Fruit fly (Drosophila melanogaster): ENCODE data around the gene CG42367.
A peak's percentile ranks its signal among the peaks of the same experiment; 100 is the strongest.

Gene CG42367

dm6 chr2L:9956993-9957652 is 26.7 kb downstream of the CG42367 start, which contains the start of the genes CG4658 and CG5846 (continued):
- TF ChIP-seq CG2889 (GFP tag; IDR thresholded peaks at IDR 0.05) = peak; percentile 89
- TF ChIP-seq D19A (tag; optimal IDR thresholded peaks at IDR 0.05) = peak; percentile 92
- no peak for TF ChIP-seq CG1832 (GFP tag; optimal IDR thresholded peaks at IDR 0.05)
- TF ChIP-seq CG7372 (GFP tag; IDR thresholded peaks at IDR 0.05) = peak; percentile 81
- TF ChIP-seq corto (GFP tag; optimal IDR thresholded peaks at IDR 0.05) = peak; percentile 18
- TF ChIP-seq CG4730 (GFP tag; IDR thresholded peaks at IDR 0.05) = peak; percentile 92
- peak; percentile 79 for TF ChIP-seq CG6813 (GFP tag; optimal IDR thresholded peaks at IDR 0.05)
- TF ChIP-seq bowl (GFP tag; IDR thresholded peaks at IDR 0.05) = peak; percentile 81
- peak; percentile 94 for TF ChIP-seq CG3726 (GFP tag; IDR thresholded peaks at IDR 0.05)
- peak; percentile 82 for TF ChIP-seq CG18011 (GFP tag; optimal IDR thresholded peaks at IDR 0.05)
- TF ChIP-seq CG8765 (GFP tag; IDR thresholded peaks at IDR 0.05) = peak; percentile 77
- peak; percentile 91 for TF ChIP-seq salm (tag; optimal IDR thresholded peaks at IDR 0.05)
- peak; percentile 89 for TF ChIP-seq pho (GFP tag; optimal IDR thresholded peaks at IDR 0.05)
- TF ChIP-seq z (GFP tag; IDR thresholded peaks at IDR 0.05) = peak; percentile 56; the same call in 1 of the 3 replicates
- TF ChIP-seq CG7786 (GFP tag; optimal IDR thresholded peaks at IDR 0.05) = peak; percentile 74
- peak; percentile 81 for TF ChIP-seq CG13624 (GFP tag; optimal IDR thresholded peaks at IDR 0.05)
- TF ChIP-seq CG13424 (tag; optimal IDR thresholded peaks at IDR 0.05) = peak; percentile 94
- TF ChIP-seq cad (GFP tag; optimal IDR thresholded peaks at IDR 0.05) = no peak
- TF ChIP-seq dmrt11E (tag; optimal IDR thresholded peaks at IDR 0.05) = peak; percentile 96
- TF ChIP-seq Dp (GFP tag; optimal IDR thresholded peaks at IDR 0.05) = peak; percentile 14
- TF ChIP-seq crc (GFP tag; optimal IDR thresholded peaks at IDR 0.05) = peak; percentile 26
- no peak for TF ChIP-seq fru (optimal IDR thresholded peaks at IDR 0.05)
- TF ChIP-seq sisA (GFP tag; IDR thresholded peaks at IDR 0.05) = peak; percentile 93
- peak; percentile 43 for TF ChIP-seq her (GFP tag; optimal IDR thresholded peaks at IDR 0.05)
- TF ChIP-seq onecut (GFP tag; IDR thresholded peaks at IDR 0.05) = peak; percentile 66
- TF ChIP-seq ato (GFP tag; IDR thresholded peaks at IDR 0.05; ENCODE audit: partially characterized antibody) = no peak
- TF ChIP-seq CG43689 (GFP tag; IDR thresholded peaks at IDR 0.05) = peak; percentile 64; the same call in 1 of the 2 replicates
- TF ChIP-seq CG31224 (GFP tag; IDR thresholded peaks at IDR 0.05) = peak; percentile 90
- TF ChIP-seq CG32767 (GFP tag; IDR thresholded peaks at IDR 0.05) = peak; percentile 96
- peak; percentile 96 for TF ChIP-seq CG7839 (tag; optimal IDR thresholded peaks at IDR 0.05)
- peak; percentile 97 for TF ChIP-seq CG30403 (GFP tag; optimal IDR thresholded peaks at IDR 0.05)
- TF ChIP-seq cato (GFP tag; optimal IDR thresholded peaks at IDR 0.05; ENCODE audit: borderline replicate concordance) = peak; percentile 91
- TF ChIP-seq bbx (GFP tag; IDR thresholded peaks at IDR 0.05; ENCODE audit: partially characterized antibody) = peak; percentile 12; the same call in 1 of the 2 replicates
- peak; percentile 95 for TF ChIP-seq run (tag; optimal IDR thresholded peaks at IDR 0.05)
- TF ChIP-seq Sry-δ (GFP tag; optimal IDR thresholded peaks at IDR 0.05) = peak; percentile 44
- peak; percentile 80 for TF ChIP-seq Lhr (GFP tag; optimal IDR thresholded peaks at IDR 0.05)
- peak; percentile 91 for TF ChIP-seq CG15601 (tag; optimal IDR thresholded peaks at IDR 0.05)
- peak; percentile 87 for TF ChIP-seq klu (GFP tag; IDR thresholded peaks at IDR 0.05)
- TF ChIP-seq p53 (GFP tag; optimal IDR thresholded peaks at IDR 0.05) = peak; percentile 62
- peak; percentile 96 for TF ChIP-seq CG34422 (GFP tag; IDR thresholded peaks at IDR 0.05)
- peak; percentile 94 for TF ChIP-seq Fer3 (tag; optimal IDR thresholded peaks at IDR 0.05)
- TF ChIP-seq gcm (GFP tag; optimal IDR thresholded peaks at IDR 0.05) = peak; percentile 96
- TF ChIP-seq Oli (tag; optimal IDR thresholded peaks at IDR 0.05) = peak; percentile 94
- peak; percentile 95 for TF ChIP-seq CG2120 (GFP tag; optimal IDR thresholded peaks at IDR 0.05)
- peak; percentile 13 for TF ChIP-seq en (GFP tag; optimal IDR thresholded peaks at IDR 0.05)
- TF ChIP-seq CG1602 (GFP tag; optimal IDR thresholded peaks at IDR 0.05) = peak; percentile 96
- TF ChIP-seq Camta (GFP tag; optimal IDR thresholded peaks at IDR 0.05) = peak; percentile 82
- peak; percentile 52 for TF ChIP-seq pzg (GFP tag; optimal IDR thresholded peaks at IDR 0.05)
- peak; percentile 94 for TF ChIP-seq Bteb2 (GFP tag; optimal IDR thresholded peaks at IDR 0.05)
- peak; percentile 29 for TF ChIP-seq CG3163 (GFP tag; optimal IDR thresholded peaks at IDR 0.05)

Data from whole organism, embryonic.